Fruit fly (Drosophila melanogaster) whole organism, embryonic: ENCODE results near the gene CG5910.

Source experiments
- Antp ChIP-seq: fragments of 200-800 bp; sonication (Bioruptor generic); optimal IDR thresholded peaks from 3 replicates; lab custom pipeline; 2016; ENCODE audit warnings: missing biosample characterization, missing genetic modification characterization
- Blimp-1 ChIP-seq: fragments of 200-800 bp; sonication (Bioruptor generic); optimal IDR thresholded peaks from 3 replicates; lab custom pipeline; 2018; ENCODE audit warnings: missing biosample characterization, missing genetic modification characterization, mild to moderate bottlenecking, moderate library complexity, missing genetic modification reagents
- CG10274 ChIP-seq: fragments of 200-800 bp; sonication (Bioruptor generic); optimal IDR thresholded peaks from 3 replicates; lab custom pipeline; 2017; ENCODE audit warnings: missing biosample characterization, mild to moderate bottlenecking, missing genetic modification characterization
- CG10959 ChIP-seq: fragments of 200-800 bp; sonication (Bioruptor generic); IDR thresholded peaks from 2 replicates; pipeline ENCODE4 v1.3.6; 2022; ENCODE audit warnings: missing biosample characterization, missing genetic modification characterization
- CG11093 ChIP-seq: fragments of 200-800 bp; sonication (Bioruptor generic); IDR thresholded peaks from 3 replicates; pipeline ENCODE4 v1.3.6; 2022; ENCODE audit warnings: missing biosample characterization, missing genetic modification characterization
- CG11504 ChIP-seq: fragments of 200-800 bp; sonication (Bioruptor generic); optimal IDR thresholded peaks from 3 replicates; lab custom pipeline; 2019; ENCODE audit warnings: missing biosample characterization, mild to moderate bottlenecking, missing genetic modification characterization, moderate library complexity
- CG12391 ChIP-seq: fragments of 200-800 bp; sonication (Bioruptor generic); optimal IDR thresholded peaks from 3 replicates; lab custom pipeline; 2018; ENCODE audit warnings: missing biosample characterization, mild to moderate bottlenecking, missing genetic modification characterization, moderate library complexity
- CG1603 ChIP-seq: fragments of 200-800 bp; sonication (Bioruptor generic); optimal IDR thresholded peaks from 2 replicates; lab custom pipeline; 2019; ENCODE audit warnings: missing biosample characterization, mild to moderate bottlenecking, missing genetic modification characterization, moderate library complexity
- CG16815 ChIP-seq: fragments of 200-800 bp; sonication (Bioruptor generic); optimal IDR thresholded peaks from 3 replicates; lab custom pipeline; 2017; ENCODE audit warnings: missing biosample characterization, mild to moderate bottlenecking, missing genetic modification characterization
- CG17361 ChIP-seq: fragments of 200-800 bp; sonication (Bioruptor generic); IDR thresholded peaks from 3 replicates; pipeline ENCODE4 v1.3.6; 2022; ENCODE audit warnings: missing biosample characterization, missing genetic modification characterization
- CG17912 ChIP-seq: fragments of 200-800 bp; sonication (Bioruptor generic); optimal IDR thresholded peaks from 2 replicates; lab custom pipeline; 2018; ENCODE audit warnings: missing biosample characterization, mild to moderate bottlenecking, missing genetic modification characterization
- CG18262 ChIP-seq: fragments of 200-800 bp; optimal IDR thresholded peaks from 3 replicates; lab custom pipeline; 2019; ENCODE audit warnings: missing biosample characterization, mild to moderate bottlenecking, missing genetic modification characterization, moderate library complexity
- CG18476 ChIP-seq: fragments of 200-800 bp; sonication (Bioruptor generic); optimal IDR thresholded peaks from 2 replicates; lab custom pipeline; 2016; ENCODE audit warnings: missing biosample characterization, mild to moderate bottlenecking, missing genetic modification characterization
- CG2712 ChIP-seq: fragments of 200-800 bp; optimal IDR thresholded peaks from 3 replicates; lab custom pipeline; 2019; ENCODE audit warnings: missing biosample characterization, mild to moderate bottlenecking, missing genetic modification characterization, moderate library complexity
- CG2875 ChIP-seq: fragments of 200-800 bp; sonication (Bioruptor generic); optimal IDR thresholded peaks from 2 replicates; lab custom pipeline; 2017; ENCODE audit warnings: missing biosample characterization, mild to moderate bottlenecking, missing genetic modification characterization, missing genetic modification reagents
- CG32767 ChIP-seq: fragments of 200-800 bp; sonication (Bioruptor generic); IDR thresholded peaks from 2 replicates; pipeline ENCODE4 v1.3.6; 2022; ENCODE audit warnings: missing biosample characterization, missing genetic modification characterization
- CG4424 ChIP-seq: fragments of 200-800 bp; sonication (Bioruptor generic); optimal IDR thresholded peaks from 3 replicates; lab custom pipeline; 2016; ENCODE audit warnings: missing biosample characterization, missing genetic modification characterization
- CG9727 ChIP-seq: fragments of 200-800 bp; sonication (Bioruptor generic); optimal IDR thresholded peaks from 3 replicates; lab custom pipeline; 2017; ENCODE audit warnings: missing biosample characterization, mild to moderate bottlenecking, missing genetic modification characterization
- D19A ChIP-seq: fragments of 200-800 bp; optimal IDR thresholded peaks from 3 replicates; lab custom pipeline; 2019; ENCODE audit warnings: missing biosample characterization, mild to moderate bottlenecking, missing genetic modification characterization, moderate library complexity
- Drgx ChIP-seq: fragments of 200-800 bp; sonication (Bioruptor generic); IDR thresholded peaks from 2 replicates; pipeline ENCODE4 v1.3.6; 2022; ENCODE audit warnings: missing biosample characterization, missing genetic modification characterization
- HLHmδ ChIP-seq: fragments of 200-800 bp; sonication (Bioruptor generic); optimal IDR thresholded peaks from 2 replicates; lab custom pipeline; 2018; ENCODE audit warnings: missing biosample characterization, mild to moderate bottlenecking, missing genetic modification characterization, moderate library complexity
- Mrtf ChIP-seq: fragments of 200-800 bp; sonication (Bioruptor generic); IDR thresholded peaks from 3 replicates; pipeline ENCODE4 v1.3.6; 2022; ENCODE audit warnings: missing biosample characterization, missing genetic modification characterization
- NC2β ChIP-seq: fragments of 200-800 bp; sonication (Bioruptor generic); optimal IDR thresholded peaks from 2 replicates; lab custom pipeline; 2016; ENCODE audit warnings: missing biosample characterization, missing genetic modification characterization
- Oli ChIP-seq: fragments of 200-800 bp; sonication (Bioruptor generic); optimal IDR thresholded peaks from 2 replicates; lab custom pipeline; 2018; ENCODE audit warnings: missing biosample characterization, mild to moderate bottlenecking, missing genetic modification characterization, moderate library complexity
- PHDP ChIP-seq: fragments of 200-800 bp; sonication (Bioruptor generic); optimal IDR thresholded peaks from 3 replicates; lab custom pipeline; 2018; ENCODE audit warnings: missing biosample characterization, mild to moderate bottlenecking, missing genetic modification characterization, moderate library complexity
- Ptx1 ChIP-seq: fragments of 200-800 bp; sonication (Bioruptor generic); IDR thresholded peaks from 2 replicates; pipeline ENCODE4 v1.3.6; 2022; ENCODE audit warnings: missing biosample characterization, missing genetic modification characterization
- TFAM ChIP-seq: fragments of 200-800 bp; sonication (Bioruptor generic); optimal IDR thresholded peaks from 2 replicates; lab custom pipeline; 2017; ENCODE audit warnings: missing biosample characterization, missing genetic modification characterization, inconsistent platforms
- az2 ChIP-seq: fragments of 200-800 bp; sonication (Bioruptor generic); optimal IDR thresholded peaks from 3 replicates; lab custom pipeline; 2016; ENCODE audit warnings: missing biosample characterization, missing genetic modification characterization
- dmrt11E ChIP-seq: fragments of 200-800 bp; sonication (Bioruptor generic); optimal IDR thresholded peaks from 3 replicates; lab custom pipeline; 2018; ENCODE audit warnings: missing biosample characterization, mild to moderate bottlenecking, missing genetic modification characterization, moderate library complexity
- dmrt99B ChIP-seq: fragments of 200-800 bp; sonication (Bioruptor generic); optimal IDR thresholded peaks from 2 replicates; lab custom pipeline; 2018; ENCODE audit warnings: missing biosample characterization, mild to moderate bottlenecking, missing genetic modification characterization, moderate library complexity
- dpn ChIP-seq, 2 experiments: fragments of 200-800 bp; sonication (Bioruptor generic); optimal IDR thresholded peaks; 3 replicates each; lab custom pipeline; 2016; ENCODE audit warnings: missing biosample characterization in 2 of 2, missing genetic modification characterization in 2 of 2
- esg ChIP-seq: fragments of 200-800 bp; sonication (Bioruptor generic); conservative IDR thresholded peaks from 2 replicates; pipeline ENCODE4 v1.3.6; 2022; ENCODE audit warnings: missing biosample characterization, missing genetic modification characterization
- fd3F ChIP-seq: fragments of 200-800 bp; sonication (Bioruptor generic); optimal IDR thresholded peaks from 2 replicates; lab custom pipeline; 2018; ENCODE audit warnings: missing biosample characterization, mild to moderate bottlenecking, missing genetic modification characterization, moderate library complexity
- fru ChIP-seq: fragments of >200 bp; optimal IDR thresholded peaks from 2 replicates; lab custom pipeline; 2017
- gem ChIP-seq: fragments of 200-800 bp; sonication (Bioruptor generic); optimal IDR thresholded peaks from 2 replicates; lab custom pipeline; 2019; ENCODE audit warnings: missing biosample characterization, mild to moderate bottlenecking, missing genetic modification characterization, moderate library complexity
- grau ChIP-seq: fragments of 200-800 bp; optimal IDR thresholded peaks from 3 replicates; lab custom pipeline; 2019; ENCODE audit warnings: missing biosample characterization, mild to moderate bottlenecking, missing genetic modification characterization, moderate library complexity
- gsb-n ChIP-seq: fragments of 200-800 bp; sonication (Bioruptor generic); optimal IDR thresholded peaks from 3 replicates; lab custom pipeline; 2018; ENCODE audit warnings: missing biosample characterization, mild to moderate bottlenecking, missing genetic modification characterization
- ken ChIP-seq: fragments of 200-800 bp; sonication (Bioruptor generic); IDR thresholded peaks from 3 replicates; pipeline ENCODE4 v1.3.6; 2022; ENCODE audit warnings: missing biosample characterization, missing genetic modification characterization
- lilli ChIP-seq: fragments of 200-800 bp; sonication (Bioruptor generic); optimal IDR thresholded peaks from 3 replicates; lab custom pipeline; 2016; ENCODE audit warnings: missing biosample characterization, missing genetic modification characterization
- lmd ChIP-seq: fragments of 200-800 bp; sonication (Bioruptor generic); IDR thresholded peaks from 2 replicates; pipeline ENCODE4 v1.3.6; 2022; ENCODE audit warnings: missing biosample characterization, missing genetic modification characterization
- mam ChIP-seq: fragments of 200-800 bp; sonication (Bioruptor generic); optimal IDR thresholded peaks from 3 replicates; lab custom pipeline; 2016; ENCODE audit warnings: missing biosample characterization, missing genetic modification characterization
- nmo ChIP-seq: fragments of 200-800 bp; sonication (Bioruptor generic); optimal IDR thresholded peaks from 2 replicates; lab custom pipeline; 2018; ENCODE audit warnings: missing biosample characterization, mild to moderate bottlenecking, missing genetic modification characterization, moderate library complexity
- prd ChIP-seq, 3 experiments: fragments of >200 bp in 2 of 3; fragments of 200-800 bp in 1 of 3; sonication (Bioruptor generic) in 1 of 3; optimal IDR thresholded peaks in 2 of 3; IDR thresholded peaks in 1 of 3; 2 replicates in 2 of 3; 3 replicates in 1 of 3; pipeline versions ENCODE4 v1.3.6 to Lab custom; 2017 to 2022; ENCODE audit warnings: missing biosample characterization in 1 of 3, missing genetic modification characterization in 1 of 3
- sens ChIP-seq: fragments of 200-800 bp; sonication (Bioruptor generic); peaks from one replicate; lab custom pipeline; 2016; ENCODE audit warnings: missing biosample characterization, missing genetic modification characterization
- slbo ChIP-seq: fragments of 200-800 bp; sonication (Bioruptor generic); IDR thresholded peaks from 2 replicates; pipeline ENCODE4 v1.3.6; 2022; ENCODE audit warnings: missing biosample characterization, missing genetic modification characterization
- sr ChIP-seq: fragments of 200-800 bp; sonication (Bioruptor generic); IDR thresholded peaks from 3 replicates; pipeline ENCODE4 v1.3.6; 2022; ENCODE audit warnings: missing biosample characterization, missing genetic modification characterization
- trem ChIP-seq: fragments of 200-800 bp; optimal IDR thresholded peaks from 3 replicates; lab custom pipeline; 2019; ENCODE audit warnings: missing biosample characterization, mild to moderate bottlenecking, missing genetic modification characterization, moderate library complexity
- unpg ChIP-seq: fragments of 200-800 bp; sonication (Bioruptor generic); optimal IDR thresholded peaks from 3 replicates; lab custom pipeline; 2018; ENCODE audit warnings: missing biosample characterization, mild to moderate bottlenecking, missing genetic modification characterization, moderate library complexity
- usp ChIP-seq: fragments of >200 bp; optimal IDR thresholded peaks from 2 replicates; lab custom pipeline; 2017; ENCODE audit warnings: missing biosample characterization, missing genetic modification characterization
- vvl ChIP-seq: fragments of 200-800 bp; sonication (Bioruptor generic); IDR thresholded peaks from 2 replicates; pipeline ENCODE4 v1.3.6; 2022; ENCODE audit warnings: missing biosample characterization, missing genetic modification characterization

The CG5910 gene

dm6 chr3L:20447337-20447736 is 5.1 kb downstream of the CG5910 start:
- TF ChIP-seq sr (GFP tag; lab: Robert Waterston, UW) (0 out of 3 replicates have a peak, but pooled peaks have one; percentile 18), gem (peak; percentile 55), Oli (tag; lab: Kevin White, UChicago) (peak; percentile 25), dmrt99B (tag; lab: Kevin White, UChicago) (peak; percentile 50), CG11504 (tag; lab: Kevin White, UChicago) (peak; percentile 37), CG10959 (GFP tag; lab: Robert Waterston, UW) (peak; percentile 43; the same call in 1 of the 2 replicates), dpn (GFP tag; optimal IDR thresholded peaks at IDR 0.05; lab: Kevin White, UChicago) (peak in 1 of 2 experiments; percentile 22), slbo (GFP tag; lab: Robert Waterston, UW) (0 out of 2 replicates have a peak, but pooled peaks have one; percentile 15), CG17361 (0 out of 3 replicates have a peak, but pooled peaks have one; percentile 24), lmd (peak; percentile 16; the same call in 1 of the 2 replicates), az2 (GFP tag; lab: Kevin White, UChicago) (peak; percentile 28), mam (GFP tag; lab: Kevin White, UChicago) (peak; percentile 17), CG9727 (peak; percentile 37), vvl (peak; percentile 38; the same call in 1 of the 2 replicates), Mrtf (GFP tag; lab: Robert Waterston, UW) (0 out of 3 replicates have a peak, but pooled peaks have one; percentile 36), nmo (GFP tag; lab: Kevin White, UChicago) (peak; percentile 58), CG17912 (GFP tag; lab: Kevin White, UChicago) (no peak), Ptx1 (GFP tag; lab: Robert Waterston, UW) (0 out of 2 replicates have a peak, but pooled peaks have one; percentile 23), CG11093 (GFP tag; lab: Robert Waterston, UW) (no peak), trem (peak; percentile 13), NC2β (no peak), esg (GFP tag; lab: Robert Waterston, UW) (0 out of 2 replicates have a peak, but pooled peaks have one; percentile 8), CG2875 (peak; percentile 9), sens (GFP tag; lab: Kevin White, UChicago) (peak; percentile 70), gsb-n (peak; percentile 36), fru (lab: Kevin White, UChicago) (no peak), unpg (peak; percentile 38), dmrt11E (peak; percentile 70), CG32767 (GFP tag; lab: Robert Waterston, UW) (no peak), ken (GFP tag; lab: Robert Waterston, UW) (peak; percentile 45; the same call in 1 of the 3 replicates), Blimp-1 (peak; percentile 44), CG10274 (GFP tag; lab: Kevin White, UChicago) (no peak), TFAM (GFP tag; lab: Kevin White, UChicago) (no peak), CG2712 (tag; lab: Kevin White, UChicago) (peak; percentile 50), PHDP (tag; lab: Kevin White, UChicago) (no peak), CG4424 (GFP tag; lab: Kevin White, UChicago) (peak; percentile 25), fd3F (GFP tag; lab: Kevin White, UChicago) (no peak), CG12391 (tag; lab: Kevin White, UChicago) (peak; percentile 18), usp (no peak), HLHmδ (GFP tag; lab: Kevin White, UChicago) (peak; percentile 80), prd (optimal IDR thresholded peaks at IDR 0.05; lab: Kevin White, UChicago) (no peak), prd (GFP tag; IDR thresholded peaks at IDR 0.05; lab: Robert Waterston, UW) (peak; percentile 34; the same call in 1 of the 3 replicates), CG1603 (tag; lab: Kevin White, UChicago) (peak; percentile 61), CG18476 (peak; percentile 3), CG16815 (peak; percentile 50), Drgx (peak; percentile 48; the same call in 1 of the 2 replicates), CG18262 (tag; lab: Kevin White, UChicago) (peak; percentile 42), D19A (peak; percentile 48), lilli (GFP tag; lab: Kevin White, UChicago) (peak; percentile 27), grau (peak; percentile 87), Antp (GFP tag; lab: Kevin White, UChicago) (peak; percentile 1)
